Fruit fly (Drosophila melanogaster) whole organism, embryonic: ENCODE results near the gene CAHbeta.

Experiments used
- Adf1 ChIP-seq: fragments of 200-800 bp; sonication (Bioruptor generic); IDR thresholded peaks from 2 replicates; pipeline ENCODE4 v1.3.6; 2022; ENCODE audit warnings: missing biosample characterization, missing genetic modification characterization
- Asciz ChIP-seq: fragments of 200-800 bp; sonication (Bioruptor generic); optimal IDR thresholded peaks from 2 replicates; lab custom pipeline; 2017; ENCODE audit warnings: missing biosample characterization, mild to moderate bottlenecking, missing genetic modification characterization, missing genetic modification reagents
- Atf-2 ChIP-seq: fragments of 200-800 bp; sonication (Bioruptor generic); optimal IDR thresholded peaks from 2 replicates; lab custom pipeline; 2016; ENCODE audit warnings: missing biosample characterization, missing genetic modification characterization
- CG10366 ChIP-seq: fragments of 200-800 bp; sonication (Bioruptor generic); IDR thresholded peaks from 2 replicates; pipeline ENCODE4 v1.3.6; 2022; ENCODE audit warnings: missing biosample characterization, missing genetic modification characterization
- CG12659 ChIP-seq: fragments of 200-800 bp; sonication (Bioruptor generic); optimal IDR thresholded peaks from 3 replicates; lab custom pipeline; 2017; ENCODE audit warnings: mild to moderate bottlenecking, missing biosample characterization, missing genetic modification reagents, missing genetic modification characterization
- CG14710 ChIP-seq: fragments of 200-800 bp; sonication (Bioruptor generic); optimal IDR thresholded peaks from 3 replicates; lab custom pipeline; 2019; ENCODE audit warnings: missing biosample characterization, mild to moderate bottlenecking, missing genetic modification characterization, moderate library complexity
- CG15269 ChIP-seq: fragments of 200-800 bp; sonication (Bioruptor generic); optimal IDR thresholded peaks from 2 replicates; lab custom pipeline; 2018; ENCODE audit warnings: missing biosample characterization, mild to moderate bottlenecking, missing genetic modification characterization, moderate library complexity
- CG15696 ChIP-seq: fragments of 200-800 bp; sonication (Bioruptor generic); optimal IDR thresholded peaks from 2 replicates; lab custom pipeline; 2019; ENCODE audit warnings: missing biosample characterization, mild to moderate bottlenecking, missing genetic modification characterization, moderate library complexity
- CG1602 ChIP-seq: fragments of 200-800 bp; sonication (Bioruptor generic); optimal IDR thresholded peaks from 3 replicates; lab custom pipeline; 2016; ENCODE audit warnings: missing biosample characterization, missing genetic modification characterization
- CG1603 ChIP-seq: fragments of 200-800 bp; sonication (Bioruptor generic); optimal IDR thresholded peaks from 2 replicates; lab custom pipeline; 2019; ENCODE audit warnings: missing biosample characterization, mild to moderate bottlenecking, missing genetic modification characterization, moderate library complexity
- CG17328 ChIP-seq: fragments of 200-800 bp; sonication (Bioruptor generic); IDR thresholded peaks from 2 replicates; pipeline ENCODE4 v1.3.6; 2022; ENCODE audit warnings: missing biosample characterization, missing genetic modification characterization
- CG2120 ChIP-seq: fragments of 200-800 bp; sonication (Bioruptor generic); optimal IDR thresholded peaks from 3 replicates; lab custom pipeline; 2016; ENCODE audit warnings: missing biosample characterization, missing genetic modification characterization
- CG2202 ChIP-seq: fragments of 200-800 bp; sonication (Bioruptor generic); optimal IDR thresholded peaks from 2 replicates; lab custom pipeline; 2018; ENCODE audit warnings: missing biosample characterization, mild to moderate bottlenecking, missing genetic modification characterization
- CG2678 ChIP-seq: fragments of 200-800 bp; sonication (Bioruptor generic); optimal IDR thresholded peaks from 3 replicates; lab custom pipeline; 2019; ENCODE audit warnings: missing biosample characterization, mild to moderate bottlenecking, missing genetic modification characterization, moderate library complexity
- CG2889 ChIP-seq: fragments of 200-800 bp; sonication (Bioruptor generic); IDR thresholded peaks from 3 replicates; pipeline ENCODE4 v1.3.6; 2022; ENCODE audit warnings: missing biosample characterization, missing genetic modification characterization
- CG30431 ChIP-seq: fragments of 200-800 bp; sonication (Bioruptor generic); optimal IDR thresholded peaks from 2 replicates; lab custom pipeline; 2017; ENCODE audit warnings: missing biosample characterization, missing genetic modification characterization
- CG31224 ChIP-seq: fragments of 200-800 bp; sonication (Bioruptor generic); IDR thresholded peaks from 2 replicates; pipeline ENCODE4 v1.3.6; 2022; ENCODE audit warnings: missing biosample characterization, missing genetic modification characterization
- CG34422 ChIP-seq: fragments of 200-800 bp; sonication (Bioruptor generic); IDR thresholded peaks from 3 replicates; pipeline ENCODE4 v1.3.6; 2022; ENCODE audit warnings: missing biosample characterization, missing genetic modification characterization
- CG4617 ChIP-seq: fragments of 200-800 bp; sonication (Bioruptor generic); optimal IDR thresholded peaks from 3 replicates; lab custom pipeline; 2016; ENCODE audit warnings: missing biosample characterization, missing genetic modification characterization, borderline replicate concordance
- CG7357 ChIP-seq: fragments of 200-800 bp; sonication (Bioruptor generic); IDR thresholded peaks from 3 replicates; pipeline ENCODE4 v1.3.6; 2022; ENCODE audit warnings: missing biosample characterization, missing genetic modification characterization
- CG8089 ChIP-seq: fragments of 200-800 bp; sonication (Bioruptor generic); optimal IDR thresholded peaks from 3 replicates; lab custom pipeline; 2016; ENCODE audit warnings: missing biosample characterization, missing genetic modification characterization
- CG8290 ChIP-seq, 3 experiments: fragments of 200-800 bp; sonication (Bioruptor generic); optimal IDR thresholded peaks; 2 replicates each; lab custom pipeline; 2016 to 2019; ENCODE audit warnings: missing biosample characterization in 3 of 3, missing genetic modification characterization in 3 of 3, mild to moderate bottlenecking in 2 of 3, moderate library complexity in 1 of 3
- Chrac-16 ChIP-seq: fragments of 200-800 bp; sonication (Bioruptor generic); optimal IDR thresholded peaks from 3 replicates; lab custom pipeline; 2016; ENCODE audit warnings: missing biosample characterization, missing genetic modification characterization
- Dad ChIP-seq: fragments of 200-800 bp; sonication (Bioruptor generic); optimal IDR thresholded peaks from 3 replicates; lab custom pipeline; 2016; ENCODE audit warnings: missing biosample characterization, missing genetic modification characterization
- Mad ChIP-seq: fragments of 200-800 bp; sonication (Bioruptor generic); optimal IDR thresholded peaks from 2 replicates; lab custom pipeline; 2016; ENCODE audit warnings: missing biosample characterization, missing genetic modification characterization
- Meics ChIP-seq: fragments of 200-800 bp; sonication (Bioruptor generic); optimal IDR thresholded peaks from 2 replicates; lab custom pipeline; 2017; ENCODE audit warnings: missing biosample characterization, mild to moderate bottlenecking, missing genetic modification characterization
- Myb ChIP-seq: fragments of 200-800 bp; sonication (Bioruptor generic); optimal IDR thresholded peaks from 2 replicates; lab custom pipeline; 2016; ENCODE audit warnings: missing biosample characterization, missing genetic modification characterization
- NK7.1 ChIP-seq: fragments of 200-800 bp; sonication (Bioruptor generic); optimal IDR thresholded peaks from 3 replicates; lab custom pipeline; 2016; ENCODE audit warnings: missing biosample characterization, missing genetic modification characterization
- Pdp1 ChIP-seq, 2 experiments: fragments of 200-800 bp; sonication (Bioruptor generic); optimal IDR thresholded peaks; 3 replicates each; lab custom pipeline; 2016; ENCODE audit warnings: missing biosample characterization in 2 of 2, missing genetic modification characterization in 2 of 2, mild to moderate bottlenecking in 1 of 2, moderate library complexity in 1 of 2
- Stat92E ChIP-seq, 3 experiments: fragments of >200 bp in 2 of 3; fragments of 200-800 bp in 1 of 3; sonication (Bioruptor generic) in 1 of 3; optimal IDR thresholded peaks; 2 replicates each; lab custom pipeline; 2017 to 2019; ENCODE audit warnings: missing biosample characterization in 3 of 3, missing genetic modification characterization in 3 of 3, mild to moderate bottlenecking in 1 of 3, moderate library complexity in 1 of 3
- aop ChIP-seq: fragments of 200-800 bp; sonication (Bioruptor generic); IDR thresholded peaks from 2 replicates; pipeline ENCODE4 v1.3.6; 2022; ENCODE audit warnings: missing biosample characterization, missing genetic modification characterization
- bbx ChIP-seq: fragments of 200-800 bp; sonication (Bioruptor generic); IDR thresholded peaks from 2 replicates; pipeline ENCODE4 v1.3.6; 2022; ENCODE audit warnings: missing biosample characterization, missing genetic modification characterization; ENCODE audit not compliant: partially characterized antibody
- caup ChIP-seq: fragments of 200-800 bp; sonication (Bioruptor generic); optimal IDR thresholded peaks from 3 replicates; lab custom pipeline; 2017; ENCODE audit warnings: missing biosample characterization, mild to moderate bottlenecking, missing genetic modification characterization, moderate library complexity; ENCODE audit not compliant: severe bottlenecking
- chinmo ChIP-seq: fragments of 200-800 bp; sonication (Bioruptor generic); IDR thresholded peaks from 4 replicates; pipeline ENCODE4 v1.3.6; 2022; ENCODE audit warnings: missing biosample characterization, missing genetic modification characterization; ENCODE audit not compliant: partially characterized antibody
- crol ChIP-seq: fragments of 200-800 bp; sonication (Bioruptor generic); IDR thresholded peaks from 2 replicates; pipeline ENCODE4 v1.3.6; 2022; ENCODE audit warnings: missing biosample characterization, missing genetic modification characterization
- crp ChIP-seq, 2 experiments: fragments of 200-800 bp; sonication (Bioruptor generic); optimal IDR thresholded peaks; 2 replicates in 1 of 2; 3 replicates in 1 of 2; lab custom pipeline; 2017; ENCODE audit warnings: missing biosample characterization in 2 of 2, missing genetic modification characterization in 2 of 2, mild to moderate bottlenecking in 1 of 2, moderate library complexity in 1 of 2
- danr ChIP-seq: fragments of 200-800 bp; sonication (Bioruptor generic); IDR thresholded peaks from 2 replicates; pipeline ENCODE4 v1.3.6; 2022; ENCODE audit warnings: missing biosample characterization, missing genetic modification characterization
- ftz-f1 ChIP-seq: fragments of 200-800 bp; sonication (Bioruptor generic); optimal IDR thresholded peaks from 2 replicates; lab custom pipeline; 2016; ENCODE audit warnings: missing biosample characterization, missing genetic modification characterization
- gcm ChIP-seq: fragments of 200-800 bp; sonication (Bioruptor generic); optimal IDR thresholded peaks from 2 replicates; lab custom pipeline; 2019; ENCODE audit warnings: missing biosample characterization, mild to moderate bottlenecking, missing genetic modification characterization, moderate library complexity
- mam ChIP-seq: fragments of 200-800 bp; sonication (Bioruptor generic); optimal IDR thresholded peaks from 3 replicates; lab custom pipeline; 2016; ENCODE audit warnings: missing biosample characterization, missing genetic modification characterization
- mirr ChIP-seq: fragments of 200-800 bp; sonication (Bioruptor generic); optimal IDR thresholded peaks from 3 replicates; lab custom pipeline; 2018; ENCODE audit warnings: missing biosample characterization, mild to moderate bottlenecking, missing genetic modification characterization
- pfk ChIP-seq: fragments of 200-800 bp; sonication (Bioruptor generic); optimal IDR thresholded peaks from 2 replicates; lab custom pipeline; 2018; ENCODE audit warnings: missing biosample characterization, mild to moderate bottlenecking, missing genetic modification characterization, moderate library complexity
- pho ChIP-seq: fragments of 200-800 bp; sonication (Bioruptor generic); optimal IDR thresholded peaks from 2 replicates; lab custom pipeline; 2016; ENCODE audit warnings: missing biosample characterization, missing genetic modification characterization
- phol ChIP-seq: fragments of 200-800 bp; sonication (Bioruptor generic); optimal IDR thresholded peaks from 3 replicates; lab custom pipeline; 2018; ENCODE audit warnings: missing biosample characterization, mild to moderate bottlenecking, missing genetic modification characterization, moderate library complexity
- prd ChIP-seq, 3 experiments: fragments of >200 bp in 2 of 3; fragments of 200-800 bp in 1 of 3; sonication (Bioruptor generic) in 1 of 3; optimal IDR thresholded peaks in 2 of 3; IDR thresholded peaks in 1 of 3; 2 replicates in 2 of 3; 3 replicates in 1 of 3; pipeline versions ENCODE4 v1.3.6 to Lab custom; 2017 to 2022; ENCODE audit warnings: missing biosample characterization in 1 of 3, missing genetic modification characterization in 1 of 3
- run ChIP-seq: fragments of 200-800 bp; sonication (Bioruptor generic); optimal IDR thresholded peaks from 3 replicates; lab custom pipeline; 2018; ENCODE audit warnings: missing biosample characterization, mild to moderate bottlenecking, missing genetic modification characterization
- salm ChIP-seq: fragments of 200-800 bp; sonication (Bioruptor generic); optimal IDR thresholded peaks from 2 replicates; lab custom pipeline; 2018; ENCODE audit warnings: missing biosample characterization, mild to moderate bottlenecking, missing genetic modification characterization
- sd ChIP-seq: fragments of 200-800 bp; sonication (Bioruptor generic); optimal IDR thresholded peaks from 3 replicates; lab custom pipeline; 2018; ENCODE audit warnings: missing biosample characterization, mild to moderate bottlenecking, missing genetic modification characterization, moderate library complexity
- seq ChIP-seq: fragments of 200-800 bp; sonication (Bioruptor generic); IDR thresholded peaks from 2 replicates; pipeline ENCODE4 v1.3.6; 2022; ENCODE audit warnings: missing biosample characterization, missing genetic modification characterization
- zfh1 ChIP-seq: fragments of 200-800 bp; sonication (Bioruptor generic); IDR thresholded peaks from 3 replicates; pipeline ENCODE4 v1.3.6; 2022; ENCODE audit warnings: missing biosample characterization, missing genetic modification characterization

Gene CAHbeta

DNA sequence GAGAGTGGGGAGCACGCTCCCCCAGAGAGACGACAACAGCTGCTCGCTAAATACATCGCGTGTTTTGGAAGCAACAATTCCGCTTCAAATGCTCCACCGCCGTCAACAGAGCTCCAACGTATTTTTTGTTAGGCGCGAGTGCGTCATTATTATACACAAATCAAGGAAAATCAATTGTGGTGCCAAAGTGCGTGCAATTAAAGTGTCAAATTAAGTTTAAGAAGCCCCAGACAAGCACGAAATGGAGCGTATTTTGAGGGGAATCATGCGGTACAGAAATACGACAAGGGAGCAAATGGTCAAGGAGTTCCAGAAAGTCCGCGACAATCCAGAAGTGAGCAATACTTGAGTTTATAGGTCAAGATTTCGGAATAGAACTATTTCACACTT, at the start of gene CAHbeta (continued):
- TF ChIP-seq salm (tag; lab: Kevin White, UChicago) (no peak), Mad (GFP tag; lab: Kevin White, UChicago) (no peak), CG8290 (GFP tag; optimal IDR thresholded peaks at IDR 0.05; lab: Kevin White, UChicago) (no peak), CG8290 (tag; optimal IDR thresholded peaks at IDR 0.05; lab: Kevin White, UChicago) (no peak), Adf1 (GFP tag; lab: Robert Waterston, UW) (0 out of 2 replicates have a peak, but pooled peaks have one; percentile 15), CG15696 (tag; lab: Kevin White, UChicago) (no peak), bbx (GFP tag; lab: Robert Waterston, UW) (no peak), seq (GFP tag; lab: Robert Waterston, UW) (no peak), CG8089 (GFP tag; lab: Kevin White, UChicago) (no peak), CG15269 (tag; lab: Kevin White, UChicago) (no peak), pho (GFP tag; lab: Kevin White, UChicago) (no peak), Stat92E (GFP tag; optimal IDR thresholded peaks at IDR 0.05; lab: Kevin White, UChicago) (no peak), CG12659 (GFP tag; lab: Kevin White, UChicago) (no peak), prd (optimal IDR thresholded peaks at IDR 0.05; lab: Kevin White, UChicago) (no peak), prd (GFP tag; IDR thresholded peaks at IDR 0.05; lab: Robert Waterston, UW) (no peak), Dad (no peak), Atf-2 (GFP tag; lab: Kevin White, UChicago) (no peak), aop (GFP tag; lab: Robert Waterston, UW) (no peak), pfk (GFP tag; lab: Kevin White, UChicago) (no peak), CG7357 (GFP tag; lab: Robert Waterston, UW) (no peak), crp (GFP tag; optimal IDR thresholded peaks at IDR 0.05; lab: Kevin White, UChicago) (peak in 1 of 2 experiments; percentile 47), ftz-f1 (no peak), CG2202 (tag; lab: Kevin White, UChicago) (no peak), Myb (GFP tag; lab: Kevin White, UChicago) (no peak), CG2120 (no peak), Chrac-16 (no peak), CG30431 (GFP tag; lab: Kevin White, UChicago) (no peak), mam (GFP tag; lab: Kevin White, UChicago) (no peak), sd (tag; lab: Kevin White, UChicago) (peak; percentile 73), Meics (GFP tag; lab: Kevin White, UChicago) (no peak), zfh1 (no peak), Pdp1 (GFP tag; optimal IDR thresholded peaks at IDR 0.05; lab: Kevin White, UChicago) (no peak), CG2889 (GFP tag; lab: Robert Waterston, UW) (no peak), CG31224 (GFP tag; lab: Robert Waterston, UW) (no peak), Asciz (GFP tag; lab: Kevin White, UChicago) (no peak), NK7.1 (GFP tag; lab: Kevin White, UChicago) (no peak), chinmo (0 out of 4 replicates have a peak, but pooled peaks have one; percentile 71), danr (no peak), CG1603 (no peak), crol (GFP tag; lab: Robert Waterston, UW) (no peak), phol (no peak), gcm (no peak), CG14710 (tag; lab: Kevin White, UChicago) (no peak), CG4617 (GFP tag; lab: Kevin White, UChicago) (no peak), run (tag; lab: Kevin White, UChicago) (no peak), CG2678 (tag; lab: Kevin White, UChicago) (no peak), CG17328 (GFP tag; lab: Robert Waterston, UW) (no peak), CG34422 (GFP tag; lab: Robert Waterston, UW) (peak; percentile 12; the same call in 1 of the 3 replicates), CG10366 (GFP tag; lab: Robert Waterston, UW) (no peak), CG1602 (GFP tag; lab: Kevin White, UChicago) (no peak), caup (GFP tag; lab: Kevin White, UChicago) (no peak), mirr (GFP tag; lab: Kevin White, UChicago) (peak; percentile 23)
